Worm (Caenorhabditis elegans) whole organism, L3 larva: ENCODE data around the gene nlp-20.

ENCODE experiments used
- R02D3.7 ChIP-seq: fragments of 150-350 bp; optimal IDR thresholded peaks from 2 replicates; lab custom pipeline; 2014; ENCODE audit warnings: missing biosample characterization, missing genetic modification characterization
- ZK546.5 ChIP-seq: sonication (generic microtip); optimal IDR thresholded peaks from 2 replicates; lab custom pipeline; 2017; ENCODE audit warnings: missing biosample characterization, missing genetic modification characterization
- aly-2 ChIP-seq: fragments of 150-350 bp; optimal IDR thresholded peaks from 2 replicates; lab custom pipeline; 2014; ENCODE audit warnings: missing biosample characterization, missing genetic modification characterization
- ama-1 ChIP-seq: fragments of 150-350 bp; optimal IDR thresholded peaks from 2 replicates; lab custom pipeline; 2018
- ceh-16 ChIP-seq: sonication (generic microtip); optimal IDR thresholded peaks from 2 replicates; lab custom pipeline; 2017; ENCODE audit warnings: missing biosample characterization, missing genetic modification characterization
- ceh-28 ChIP-seq: fragments of 150-350 bp; optimal IDR thresholded peaks from 2 replicates; lab custom pipeline; 2014; ENCODE audit warnings: missing biosample characterization, missing genetic modification reagents, missing genetic modification characterization
- ceh-82 ChIP-seq: fragments of 150-350 bp; optimal IDR thresholded peaks from 2 replicates; lab custom pipeline; 2014; ENCODE audit warnings: missing biosample characterization, missing genetic modification characterization
- ceh-9 ChIP-seq: sonication (generic microtip); optimal IDR thresholded peaks from 2 replicates; lab custom pipeline; 2018; ENCODE audit warnings: missing biosample characterization, missing genetic modification characterization
- daf-12 ChIP-seq: fragments of 150-350 bp; optimal IDR thresholded peaks from 2 replicates; lab custom pipeline; 2014; ENCODE audit warnings: missing biosample characterization, missing genetic modification reagents, missing genetic modification characterization
- egl-27 ChIP-seq: sonication (generic microtip); optimal IDR thresholded peaks from 4 replicates; lab custom pipeline; 2017; ENCODE audit warnings: missing biosample characterization, missing genetic modification reagents, missing genetic modification characterization
- egl-5 ChIP-seq: fragments of 150-350 bp; optimal IDR thresholded peaks from 2 replicates; lab custom pipeline; 2017; ENCODE audit warnings: missing biosample characterization, missing genetic modification reagents, missing genetic modification characterization, inconsistent platforms
- elt-2 ChIP-seq: sonication (generic microtip); optimal IDR thresholded peaks from 2 replicates; lab custom pipeline; 2016; ENCODE audit warnings: missing genetic modification reagents, mild to moderate bottlenecking, missing genetic modification characterization, missing compliant biosample characterization
- elt-3 ChIP-seq, 3 experiments: fragments of 150-350 bp in 1 of 3; sonication (generic microtip) in 2 of 3; optimal IDR thresholded peaks; 2 replicates in 2 of 3; 4 replicates in 1 of 3; lab custom pipeline; 2014 to 2017; ENCODE audit warnings: missing biosample characterization in 3 of 3, missing genetic modification characterization in 3 of 3
- eor-1 ChIP-seq, 2 experiments: fragments of 150-350 bp; optimal IDR thresholded peaks; 2 replicates each; lab custom pipeline; 2014 to 2018; ENCODE audit warnings: missing biosample characterization in 2 of 2, missing genetic modification characterization in 2 of 2
- fkh-10 ChIP-seq: sonication (generic microtip); optimal IDR thresholded peaks from 2 replicates; lab custom pipeline; 2017; ENCODE audit warnings: missing biosample characterization, missing genetic modification reagents, missing genetic modification characterization
- fos-1 ChIP-seq: fragments of 150-350 bp; optimal IDR thresholded peaks from 2 replicates; lab custom pipeline; 2014; ENCODE audit warnings: missing biosample characterization, missing genetic modification characterization
- hmg-11 ChIP-seq: sonication (generic microtip); optimal IDR thresholded peaks from 2 replicates; lab custom pipeline; 2016; ENCODE audit warnings: missing genetic modification characterization, missing compliant biosample characterization
- jun-1 ChIP-seq: fragments of 150-350 bp; optimal IDR thresholded peaks from 2 replicates; lab custom pipeline; 2014; ENCODE audit warnings: missing biosample characterization, missing genetic modification reagents, missing genetic modification characterization
- lin-15B ChIP-seq: fragments of 150-350 bp; optimal IDR thresholded peaks from 2 replicates; lab custom pipeline; 2014; ENCODE audit warnings: missing biosample characterization, missing genetic modification characterization
- lin-39 ChIP-seq: fragments of 150-350 bp; optimal IDR thresholded peaks from 2 replicates; lab custom pipeline; 2018; ENCODE audit warnings: missing biosample characterization, missing genetic modification reagents, missing genetic modification characterization
- lsy-12 ChIP-seq: sonication (generic microtip); optimal IDR thresholded peaks from 2 replicates; lab custom pipeline; 2016; ENCODE audit warnings: mild to moderate bottlenecking, missing genetic modification characterization, missing compliant biosample characterization
- mdl-1 ChIP-seq: fragments of 150-350 bp; optimal IDR thresholded peaks from 2 replicates; lab custom pipeline; 2014; ENCODE audit warnings: missing biosample characterization, missing genetic modification characterization
- mml-1 ChIP-seq: fragments of 150-350 bp; sonication (generic microtip); optimal IDR thresholded peaks from 3 replicates; lab custom pipeline; 2014; ENCODE audit warnings: missing biosample characterization, missing genetic modification characterization
- nfya-1 ChIP-seq: sonication (generic microtip); optimal IDR thresholded peaks from 2 replicates; lab custom pipeline; 2017; ENCODE audit warnings: missing genetic modification characterization, mild to moderate bottlenecking, missing compliant biosample characterization, antibody characterized with exemption, moderate library complexity; ENCODE audit not compliant: insufficient read depth
- nhr-11 ChIP-seq: fragments of 150-350 bp; optimal IDR thresholded peaks from 2 replicates; lab custom pipeline; 2014; ENCODE audit warnings: missing biosample characterization, missing genetic modification characterization
- nhr-12 ChIP-seq: fragments of 150-350 bp; optimal IDR thresholded peaks from 2 replicates; lab custom pipeline; 2014; ENCODE audit warnings: missing biosample characterization, missing genetic modification characterization
- nhr-23 ChIP-seq: fragments of 150-350 bp; optimal IDR thresholded peaks from 2 replicates; lab custom pipeline; 2014; ENCODE audit warnings: missing biosample characterization, missing genetic modification reagents, missing genetic modification characterization
- nhr-237 ChIP-seq: fragments of 150-350 bp; optimal IDR thresholded peaks from 2 replicates; lab custom pipeline; 2014; ENCODE audit warnings: missing biosample characterization, missing genetic modification characterization
- nhr-28 ChIP-seq: fragments of 150-350 bp; optimal IDR thresholded peaks from 2 replicates; lab custom pipeline; 2014; ENCODE audit warnings: missing biosample characterization, missing genetic modification characterization
- nhr-43 ChIP-seq: sonication (generic microtip); optimal IDR thresholded peaks from 2 replicates; lab custom pipeline; 2016; ENCODE audit warnings: mild to moderate bottlenecking, missing genetic modification characterization, missing compliant biosample characterization; ENCODE audit not compliant: poor library complexity, severe bottlenecking
- nhr-67 ChIP-seq: fragments of 150-350 bp; optimal IDR thresholded peaks from 2 replicates; lab custom pipeline; 2014; ENCODE audit warnings: missing biosample characterization, missing genetic modification characterization
- nhr-76 ChIP-seq: fragments of 150-350 bp; sonication (generic microtip); optimal IDR thresholded peaks from 5 replicates; lab custom pipeline; 2014; ENCODE audit warnings: missing biosample characterization, missing genetic modification characterization
- nhr-77 ChIP-seq: fragments of 150-350 bp; optimal IDR thresholded peaks from 2 replicates; lab custom pipeline; 2014; ENCODE audit warnings: missing biosample characterization, missing genetic modification characterization
- pha-4 ChIP-seq: fragments of 150-350 bp; optimal IDR thresholded peaks from 2 replicates; lab custom pipeline; 2014; ENCODE audit warnings: missing biosample characterization, missing genetic modification reagents, missing genetic modification characterization
- pqm-1 ChIP-seq: fragments of 150-350 bp; optimal IDR thresholded peaks from 2 replicates; lab custom pipeline; 2017; ENCODE audit warnings: missing biosample characterization, missing genetic modification characterization, inconsistent platforms
- sea-2 ChIP-seq: fragments of 150-350 bp; sonication (generic microtip); optimal IDR thresholded peaks from 4 replicates; lab custom pipeline; 2014; ENCODE audit warnings: missing biosample characterization, missing genetic modification reagents, missing genetic modification characterization
- snpc-4 ChIP-seq: fragments of 150-350 bp; optimal IDR thresholded peaks from 2 replicates; lab custom pipeline; 2014; ENCODE audit warnings: missing biosample characterization, missing genetic modification characterization
- tbx-2 ChIP-seq: sonication (generic microtip); optimal IDR thresholded peaks from 2 replicates; lab custom pipeline; 2016; ENCODE audit warnings: mild to moderate bottlenecking, missing genetic modification characterization, missing compliant biosample characterization
- unc-62 ChIP-seq: fragments of 150-350 bp; sonication (generic microtip); optimal IDR thresholded peaks from 4 replicates; lab custom pipeline; 2014; ENCODE audit warnings: missing biosample characterization, missing genetic modification reagents, missing genetic modification characterization
- zag-1 ChIP-seq: fragments of 150-350 bp; optimal IDR thresholded peaks from 2 replicates; lab custom pipeline; 2014; ENCODE audit warnings: missing biosample characterization, missing genetic modification characterization
- ztf-11 ChIP-seq: fragments of 150-350 bp; optimal IDR thresholded peaks from 2 replicates; lab custom pipeline; 2014; ENCODE audit warnings: missing biosample characterization, missing genetic modification characterization
- ztf-4 ChIP-seq: fragments of 150-350 bp; optimal IDR thresholded peaks from 2 replicates; lab custom pipeline; 2014; ENCODE audit warnings: missing biosample characterization, missing genetic modification characterization

The nlp-20 gene

ce11 chrIV:7623078-7623477 lies 19.8 kb downstream of the nlp-20 start:
- TF ChIP-seq ztf-4 (tag; lab: Kevin White, UChicago), result no peak
- TF ChIP-seq ZK546.5, result no peak
- TF ChIP-seq ceh-28 (tag; lab: Kevin White, UChicago), result no peak
- TF ChIP-seq nhr-67 (tag; lab: Kevin White, UChicago), result no peak
- no peak for TF ChIP-seq ztf-11 (tag; lab: Kevin White, UChicago)
- no peak for TF ChIP-seq fos-1 (tag; lab: Kevin White, UChicago)
- no peak for TF ChIP-seq egl-27 (tag; lab: Kevin White, UChicago)
- no peak for TF ChIP-seq R02D3.7
- no peak for TF ChIP-seq nhr-12 (tag; lab: Kevin White, UChicago)
- no peak for TF ChIP-seq ceh-16 (tag; lab: Kevin White, UChicago)
- no peak for TF ChIP-seq nhr-43 (tag; lab: Kevin White, UChicago)
- TF ChIP-seq ceh-9 (tag; lab: Kevin White, UChicago), result no peak
- no peak for TF ChIP-seq nhr-237 (tag; lab: Kevin White, UChicago)
- no peak for TF ChIP-seq ama-1
- TF ChIP-seq jun-1 (tag; lab: Kevin White, UChicago), result no peak
- TF ChIP-seq, all 47 proteins: peak for 0

DNA sequence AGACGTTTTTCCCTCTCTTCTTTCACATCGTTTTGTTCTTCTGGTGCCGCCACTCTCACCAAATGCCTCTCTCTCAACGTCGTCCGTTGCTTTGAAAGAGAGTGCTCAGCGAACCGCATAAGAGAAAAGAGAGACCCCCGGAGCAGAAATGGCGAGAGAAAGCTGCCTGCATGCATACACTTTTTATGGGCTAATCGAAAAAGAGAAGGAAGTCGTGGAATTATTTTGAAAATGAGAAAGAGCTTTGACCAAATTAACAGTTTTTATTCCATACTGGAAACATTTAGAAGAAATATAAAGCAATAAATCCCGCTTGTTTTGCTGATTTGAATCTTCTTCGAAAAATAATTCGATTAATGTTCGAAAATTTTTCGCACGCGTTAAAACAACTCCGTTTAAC lies 22.4 kb downstream of the nlp-20 start:
- TF ChIP-seq pha-4 (no peak), nfya-1 (tag; lab: Kevin White, UChicago) (peak; percentile 40)
- TF ChIP-seq, all 47 proteins: peak for 1

ce11 chrIV:7619261-7619660 lies 23.6 kb downstream of the nlp-20 start:
- TF ChIP-seq ceh-9 (tag; lab: Kevin White, UChicago), result no peak
- no peak for TF ChIP-seq nhr-43 (tag; lab: Kevin White, UChicago)
- TF ChIP-seq lin-39 (tag; lab: Kevin White, UChicago), result peak; percentile 69
- no peak for TF ChIP-seq lsy-12 (tag; lab: Kevin White, UChicago)
- no peak for TF ChIP-seq nhr-11
- TF ChIP-seq aly-2 (tag; lab: Kevin White, UChicago), result no peak
- peak; percentile 21 for TF ChIP-seq snpc-4 (tag; lab: Kevin White, UChicago)
- TF ChIP-seq nhr-76 (tag; lab: Kevin White, UChicago), result no peak
- TF ChIP-seq ZK546.5, result no peak
- TF ChIP-seq ztf-4 (tag; lab: Kevin White, UChicago), result no peak
- no peak for TF ChIP-seq nhr-23
- no peak for TF ChIP-seq nhr-28 (tag; lab: Kevin White, UChicago)
- peak; percentile 51 for TF ChIP-seq nfya-1 (tag; lab: Kevin White, UChicago)
- TF ChIP-seq mdl-1 (tag; lab: Kevin White, UChicago), result no peak
- no peak for TF ChIP-seq elt-3 (tag; optimal IDR thresholded peaks at IDR 0.05; lab: Kevin White, UChicago)
- TF ChIP-seq hmg-11, result peak; percentile 14
- TF ChIP-seq elt-2 (tag; lab: Kevin White, UChicago), result no peak
- no peak for TF ChIP-seq tbx-2 (tag; lab: Kevin White, UChicago)
- no peak for TF ChIP-seq egl-5 (tag; lab: Kevin White, UChicago)
- TF ChIP-seq mml-1, result no peak
- peak; percentile 52 for TF ChIP-seq fkh-10 (GFP tag; lab: Kevin White, UChicago)
- TF ChIP-seq fos-1 (tag; lab: Kevin White, UChicago), result no peak
- no peak for TF ChIP-seq sea-2 (GFP tag; lab: Kevin White, UChicago)
- TF ChIP-seq lin-15B (tag; lab: Kevin White, UChicago), result no peak
- TF ChIP-seq pha-4, result no peak
- no peak for TF ChIP-seq zag-1 (tag; lab: Kevin White, UChicago)
- TF ChIP-seq pqm-1 (tag; lab: Kevin White, UChicago), result no peak
- TF ChIP-seq ceh-82 (tag; lab: Kevin White, UChicago), result no peak
- no peak for TF ChIP-seq nhr-77 (tag; lab: Kevin White, UChicago)
- no peak for TF ChIP-seq egl-27 (tag; lab: Kevin White, UChicago)
- TF ChIP-seq daf-12 (tag; lab: Kevin White, UChicago), result no peak
- no peak for TF ChIP-seq unc-62 (GFP tag; lab: Kevin White, UChicago)
- TF ChIP-seq eor-1 (tag; optimal IDR thresholded peaks at IDR 0.05; lab: Kevin White, UChicago), result no peak
- TF ChIP-seq ceh-16 (tag; lab: Kevin White, UChicago), result no peak
- TF ChIP-seq ceh-28 (tag; lab: Kevin White, UChicago), result no peak
- no peak for TF ChIP-seq ztf-11 (tag; lab: Kevin White, UChicago)
